Fruit fly (Drosophila melanogaster) whole organism, wandering third instar larva: ENCODE results near the gene Hipk.
A peak's percentile ranks its signal among the peaks of the same experiment; 100 is the strongest.

ENCODE experiments used
- Dif ChIP-seq: fragments of 200-275, 200-300 bp; sonication (Bioruptor generic); optimal IDR thresholded peaks from 2 replicates; lab custom pipeline; 2018; ENCODE audit warnings: missing biosample characterization, missing genetic modification characterization; ENCODE audit not compliant: partially characterized antibody
- Jra ChIP-seq: sonication (Bioruptor generic); optimal IDR thresholded peaks from 2 replicates; lab custom pipeline; 2016; ENCODE audit warnings: missing biosample characterization, missing genetic modification characterization
- Myc ChIP-seq: fragments of >200 bp; optimal IDR thresholded peaks from 2 replicates; lab custom pipeline; 2017
- N ChIP-seq: fragments of >200 bp; optimal IDR thresholded peaks from 2 replicates; lab custom pipeline; 2018; ENCODE audit warnings: missing biosample characterization, missing external identifiers, missing genetic modification characterization
- OdsH ChIP-seq: fragments of 200-800 bp; sonication (Bioruptor generic); optimal IDR thresholded peaks from 2 replicates; lab custom pipeline; 2016; ENCODE audit warnings: missing biosample characterization, mild to moderate bottlenecking, missing genetic modification characterization
- Vsx2 ChIP-seq: fragments of 200-300, 225-300 bp; sonication (Bioruptor generic); optimal IDR thresholded peaks from 2 replicates; lab custom pipeline; 2018; ENCODE audit warnings: missing biosample characterization, missing genetic modification characterization; ENCODE audit not compliant: partially characterized antibody
- dsf ChIP-seq: sonication (Bioruptor generic); optimal IDR thresholded peaks from 2 replicates; lab custom pipeline; 2016; ENCODE audit warnings: missing biosample characterization, missing genetic modification characterization, borderline replicate concordance
- foxo ChIP-seq, 2 experiments: fragments of 200-800 bp; sonication (Bioruptor generic); optimal IDR thresholded peaks; 2 replicates in 1 of 2; 3 replicates in 1 of 2; lab custom pipeline; 2016 to 2017; ENCODE audit warnings: missing biosample characterization in 2 of 2, missing genetic modification characterization in 2 of 2
- h ChIP-seq: fragments of 200-800 bp; sonication (Bioruptor generic); optimal IDR thresholded peaks from 3 replicates; lab custom pipeline; 2016; ENCODE audit warnings: missing biosample characterization, mild to moderate bottlenecking, missing genetic modification characterization
- lola ChIP-seq: fragments of >200 bp; optimal IDR thresholded peaks from 2 replicates; lab custom pipeline; 2017; ENCODE audit warnings: missing biosample characterization, missing genetic modification characterization
- pan ChIP-seq: fragments of >200 bp; optimal IDR thresholded peaks from 2 replicates; lab custom pipeline; 2017
- rgr ChIP-seq: fragments of 200-800 bp; sonication (Bioruptor generic); optimal IDR thresholded peaks from 3 replicates; lab custom pipeline; 2016; ENCODE audit warnings: missing biosample characterization, mild to moderate bottlenecking, missing genetic modification characterization

DNA sequence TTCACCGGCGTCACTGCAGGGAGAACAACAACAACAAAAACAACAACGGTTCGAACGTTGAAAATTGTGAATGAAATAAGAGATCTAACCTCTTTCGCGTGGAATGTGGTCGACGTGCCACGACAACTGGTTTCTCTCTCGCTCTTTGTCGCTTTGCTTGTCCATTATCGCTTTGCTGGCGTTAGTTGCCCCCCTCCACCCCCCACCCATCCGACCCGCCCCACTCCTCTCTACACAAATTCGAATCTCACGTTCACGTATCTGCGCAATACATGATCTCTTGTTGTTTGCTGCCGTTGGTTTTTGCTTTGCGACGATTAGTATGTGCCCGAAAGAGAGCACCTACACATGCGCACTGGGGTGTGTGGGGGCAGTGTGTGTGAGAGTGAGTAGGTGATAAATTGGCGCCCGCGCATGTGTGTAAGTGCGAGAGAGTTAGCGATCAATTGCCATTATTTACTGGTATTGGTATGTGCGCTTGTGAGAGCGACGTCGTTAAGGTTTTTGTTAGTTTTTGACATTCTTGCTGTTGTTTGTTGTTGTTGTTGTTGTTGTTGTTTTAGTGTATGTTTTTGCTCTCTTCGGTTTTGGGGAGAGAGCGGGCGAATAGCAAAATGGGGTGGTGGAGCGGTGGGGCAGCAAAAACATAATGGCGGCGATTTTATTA is 73.8 kb downstream of the Hipk start:
- TF ChIP-seq lola (GFP tag; lab: Kevin White, UChicago) (no peak), OdsH (GFP tag; lab: Kevin White, UChicago) (no peak), dsf (GFP tag; lab: Kevin White, UChicago) (no peak), rgr (GFP tag; lab: Kevin White, UChicago) (peak; percentile 34), Vsx2 (GFP tag; lab: Kevin White, UChicago) (peak; percentile 87), pan (lab: Kevin White, UChicago) (no peak), Myc (lab: Kevin White, UChicago) (no peak), Dif (peak; percentile 94), Jra (GFP tag; lab: Kevin White, UChicago) (no peak), h (peak; percentile 20), N (GFP tag; lab: Kevin White, UChicago) (peak; percentile 85), foxo (GFP tag; optimal IDR thresholded peaks at IDR 0.05; lab: Kevin White, UChicago) (peak in 1 of 2 experiments; percentile 2)
